Fruit fly (Drosophila melanogaster): Measurements from ENCODE around the gene CG31816.

DNA sequence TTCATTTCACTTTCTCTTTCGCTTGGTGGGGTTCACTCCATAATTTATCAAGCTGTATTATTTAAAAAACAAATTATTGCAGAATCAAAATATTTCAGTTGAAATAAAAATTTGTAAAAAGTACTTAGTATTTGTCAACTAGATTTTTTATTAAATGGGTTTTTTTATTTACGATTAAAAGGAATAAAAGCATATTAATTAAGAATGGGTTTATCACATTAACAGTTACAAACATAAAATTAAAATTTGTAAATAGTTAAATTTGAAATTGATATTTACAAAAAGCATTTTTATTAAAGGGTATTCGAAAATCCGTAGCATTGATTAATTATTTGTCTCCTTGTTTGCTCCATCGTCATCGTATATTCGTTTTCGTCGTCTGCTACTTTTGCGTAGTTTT is 1.0 kb upstream of the CG31816 start:
- TF ChIP-seq psq (optimal IDR thresholded peaks at IDR 0.05), result no peak
- TF ChIP-seq usp (GFP tag; optimal IDR thresholded peaks at IDR 0.05), result no peak

All from whole organism.